Worm (Caenorhabditis elegans) whole organism, midembryonic: ENCODE measurements around the gene sru-17.

ENCODE experiments used
- T22C8.4 ChIP-seq: fragments of 200-800 bp; sonication (Bioruptor generic); IDR thresholded peaks from 2 replicates; pipeline ENCODE4 v1.3.6; 2022; ENCODE audit warnings: missing genetic modification characterization, missing compliant biosample characterization
- flt-1 ChIP-seq: fragments of 200-800 bp; sonication (Bioruptor generic); IDR thresholded peaks from 2 replicates; pipeline ENCODE4 v1.3.6; 2022; ENCODE audit warnings: missing genetic modification characterization, missing compliant biosample characterization
- klf-2 ChIP-seq: fragments of 200-800 bp; sonication (Bioruptor generic); conservative IDR thresholded peaks from 2 replicates; pipeline ENCODE4 v1.3.6; 2022; ENCODE audit warnings: missing genetic modification reagents, missing genetic modification characterization, missing compliant biosample characterization
- med-1 ChIP-seq: sonication (generic microtip); optimal IDR thresholded peaks from 2 replicates; lab custom pipeline; 2017; ENCODE audit warnings: missing genetic modification characterization, mild to moderate bottlenecking, missing compliant biosample characterization, antibody characterized with exemption, missing genetic modification reagents; ENCODE audit not compliant: insufficient read depth
- ref-1 ChIP-seq: fragments of 200-800 bp; sonication (Bioruptor generic); conservative IDR thresholded peaks from 2 replicates; pipeline ENCODE4 v1.3.6; 2022; ENCODE audit warnings: missing genetic modification reagents, missing genetic modification characterization, missing compliant biosample characterization
- tab-1 ChIP-seq: fragments of 200-800 bp; sonication (Bioruptor generic); IDR thresholded peaks from 2 replicates; pipeline ENCODE4 v1.3.6; 2022; ENCODE audit warnings: missing genetic modification characterization, missing compliant biosample characterization
- ztf-23 ChIP-seq: fragments of 200-800 bp; sonication (Bioruptor generic); IDR thresholded peaks from 2 replicates; pipeline ENCODE4 v1.3.6; 2022; ENCODE audit warnings: missing genetic modification reagents, missing genetic modification characterization, missing compliant biosample characterization
- ztf-29 ChIP-seq: fragments of 200-800 bp; sonication (Bioruptor generic); IDR thresholded peaks from 2 replicates; pipeline ENCODE4 v1.3.6; 2022; ENCODE audit warnings: missing genetic modification reagents, missing genetic modification characterization, missing compliant biosample characterization

- TF ChIP-seq flt-1 (GFP tag; lab: Robert Waterston, UW) (no peak), ref-1 (no peak), med-1 (no peak), klf-2 (GFP tag; lab: Robert Waterston, UW) (no peak), ztf-29 (no peak), T22C8.4 (no peak), ztf-23 (GFP tag; lab: Robert Waterston, UW) (no peak), tab-1 (GFP tag; lab: Robert Waterston, UW) (no peak)
Observed at ce11 chrIV:12537694-12538093, 32.2 kb downstream of the sru-17 start.
